Fruit fly (Drosophila melanogaster): ENCODE results near the gene CG8915.

Gene CG8915

dm6 chrX:17249326-17249725 is 4.5 kb upstream of the CG8915 start, which contains the start of gene CG8675 (continued):
- TF ChIP-seq CG12659 (GFP tag; optimal IDR thresholded peaks at IDR 0.05), result peak; percentile 2
- no peak for TF ChIP-seq CG12071 (GFP tag; optimal IDR thresholded peaks at IDR 0.05)
- TF ChIP-seq crc (GFP tag; optimal IDR thresholded peaks at IDR 0.05), result no peak
- TF ChIP-seq CG2712 (tag; optimal IDR thresholded peaks at IDR 0.05), result peak; percentile 16
- TF ChIP-seq usp (GFP tag; optimal IDR thresholded peaks at IDR 0.05), result no peak
- no peak for TF ChIP-seq hkb (optimal IDR thresholded peaks at IDR 0.05)
- no peak for TF ChIP-seq hkb (GFP tag; IDR thresholded peaks at IDR 0.05)
- peak; percentile 81 for TF ChIP-seq cad (GFP tag; optimal IDR thresholded peaks at IDR 0.05)
- peak; percentile 7 for TF ChIP-seq CG10267 (tag; optimal IDR thresholded peaks at IDR 0.05)
- TF ChIP-seq CrebB (tag; optimal IDR thresholded peaks at IDR 0.05), result no peak
- no peak for TF ChIP-seq unc-4 (GFP tag; IDR thresholded peaks at IDR 0.05; ENCODE audit: partially characterized antibody)
- no peak for TF ChIP-seq ro (GFP tag; IDR thresholded peaks at IDR 0.05)
- no peak for TF ChIP-seq Nf-YA (GFP tag; IDR thresholded peaks at IDR 0.05)
- TF ChIP-seq CG1832 (GFP tag; optimal IDR thresholded peaks at IDR 0.05), result no peak
- TF ChIP-seq CG33213 (GFP tag; optimal IDR thresholded peaks at IDR 0.05), result peak; percentile 18
- no peak for TF ChIP-seq pan (optimal IDR thresholded peaks at IDR 0.05)
- no peak for TF ChIP-seq pan (GFP tag; optimal IDR thresholded peaks at IDR 0.05 in 1 of 2, IDR thresholded peaks at IDR 0.05 in 1 of 2)
- no peak for TF ChIP-seq CG4328 (GFP tag; optimal IDR thresholded peaks at IDR 0.05)
- TF ChIP-seq Sry-δ (GFP tag; optimal IDR thresholded peaks at IDR 0.05), result peak; percentile 14
- TF ChIP-seq CG8388 (GFP tag; optimal IDR thresholded peaks at IDR 0.05), result no peak
- TF ChIP-seq CG2120 (GFP tag; optimal IDR thresholded peaks at IDR 0.05), result no peak
- no peak for TF ChIP-seq eve (GFP tag; optimal IDR thresholded peaks at IDR 0.05)
- no peak for TF ChIP-seq prd (optimal IDR thresholded peaks at IDR 0.05)
- TF ChIP-seq prd (GFP tag; IDR thresholded peaks at IDR 0.05), result no peak
- no peak for TF ChIP-seq corto (GFP tag; optimal IDR thresholded peaks at IDR 0.05)
- no peak for TF ChIP-seq cas (GFP tag; IDR thresholded peaks at IDR 0.05)
- TF ChIP-seq btn (GFP tag; optimal IDR thresholded peaks at IDR 0.05), result no peak
- peak; percentile 33 for TF ChIP-seq BEAF-32 (GFP tag; optimal IDR thresholded peaks at IDR 0.05)
- peak; percentile 33 for TF ChIP-seq CoRest (tag; optimal IDR thresholded peaks at IDR 0.05)
- no peak for TF ChIP-seq Tbp (GFP tag; optimal IDR thresholded peaks at IDR 0.05)
- TF ChIP-seq E2f2 (GFP tag; IDR thresholded peaks at IDR 0.05), result peak; percentile 31; the same call in 1 of the 2 replicates
- TF ChIP-seq unpg (GFP tag; optimal IDR thresholded peaks at IDR 0.05), result no peak
- TF ChIP-seq CG18619 (GFP tag; optimal IDR thresholded peaks at IDR 0.05), result no peak
- TF ChIP-seq CG15011 (GFP tag; optimal IDR thresholded peaks at IDR 0.05), result no peak
- no peak for TF ChIP-seq ATbp (GFP tag; optimal IDR thresholded peaks at IDR 0.05)
- no peak for TF ChIP-seq seq (GFP tag; IDR thresholded peaks at IDR 0.05)
- peak; percentile 43; the same call in 1 of the 2 replicates for TF ChIP-seq Dref (GFP tag; IDR thresholded peaks at IDR 0.05)
- TF ChIP-seq CG11093 (GFP tag; IDR thresholded peaks at IDR 0.05), result no peak
- TF ChIP-seq Mad (GFP tag; optimal IDR thresholded peaks at IDR 0.05), result no peak
- peak; percentile 32 for TF ChIP-seq CG6854 (GFP tag; optimal IDR thresholded peaks at IDR 0.05)
- no peak for TF ChIP-seq CG10366 (GFP tag; IDR thresholded peaks at IDR 0.05)
- TF ChIP-seq zfh1 (GFP tag; IDR thresholded peaks at IDR 0.05), result no peak
- no peak for TF ChIP-seq slbo (GFP tag; IDR thresholded peaks at IDR 0.05)
- TF ChIP-seq kni (GFP tag; optimal IDR thresholded peaks at IDR 0.05), result no peak
- TF ChIP-seq YL-1 (GFP tag; optimal IDR thresholded peaks at IDR 0.05), result peak; percentile 49
- no peak for TF ChIP-seq bcd (GFP tag; optimal IDR thresholded peaks at IDR 0.05)
- no peak for TF ChIP-seq HLH54F (GFP tag; optimal IDR thresholded peaks at IDR 0.05)
- TF ChIP-seq CG16815 (GFP tag; optimal IDR thresholded peaks at IDR 0.05), result no peak
- TF ChIP-seq lov (optimal IDR thresholded peaks at IDR 0.05), result no peak
- TF ChIP-seq lov (GFP tag; IDR thresholded peaks at IDR 0.05), result no peak
- no peak for TF ChIP-seq CG17802 (tag; optimal IDR thresholded peaks at IDR 0.05)
- no peak for TF ChIP-seq CG10654 (GFP tag; optimal IDR thresholded peaks at IDR 0.05)
- TF ChIP-seq amos (GFP tag; IDR thresholded peaks at IDR 0.05; ENCODE audit: partially characterized antibody), result peak; percentile 21; the same call in 1 of the 2 replicates
